Worm (Caenorhabditis elegans): Measurements from ENCODE around the gene spon-1.

- no peak for TF ChIP-seq him-1 (tag; optimal IDR thresholded peaks at IDR 0.05)
- no peak for TF ChIP-seq W03F9.2 (tag; optimal IDR thresholded peaks at IDR 0.05)
Measured at ce11 chrII:7144307-7144706, 27.9 kb downstream of the spon-1 start, which contains the start of gene npr-31.
